Fruit fly (Drosophila melanogaster): ENCODE results near the gene Jon74E.

Gene Jon74E

dm6 chr3L:17532898-17533700 is 15.8 kb downstream of the Jon74E start (continued):
- TF ChIP-seq CG12104 (GFP tag; optimal IDR thresholded peaks at IDR 0.05) (peak; percentile 45), Trl (optimal IDR thresholded peaks at IDR 0.05) (peak in 1 of 2 experiments; percentile 64), Trl (GFP tag; optimal IDR thresholded peaks at IDR 0.05) (peak; percentile 31), wor (GFP tag; IDR thresholded peaks at IDR 0.05) (no peak), pros (GFP tag; optimal IDR thresholded peaks at IDR 0.05) (no peak), Mrtf (GFP tag; IDR thresholded peaks at IDR 0.05) (no peak), CG4360 (GFP tag; IDR thresholded peaks at IDR 0.05) (peak; percentile 56), salm (tag; optimal IDR thresholded peaks at IDR 0.05) (peak; percentile 13), CG17385 (GFP tag; optimal IDR thresholded peaks at IDR 0.05) (peak; percentile 23), CG17359 (tag; optimal IDR thresholded peaks at IDR 0.05) (peak; percentile 22), ewg (GFP tag; optimal IDR thresholded peaks at IDR 0.05) (peak; percentile 12), sim (GFP tag; IDR thresholded peaks at IDR 0.05) (no peak), Dad (GFP tag; optimal IDR thresholded peaks at IDR 0.05) (no peak), cwo (GFP tag; optimal IDR thresholded peaks at IDR 0.05) (peak; percentile 50), gcm (GFP tag; optimal IDR thresholded peaks at IDR 0.05) (no peak), wek (GFP tag; optimal IDR thresholded peaks at IDR 0.05) (peak; percentile 43), CG34422 (GFP tag; IDR thresholded peaks at IDR 0.05) (peak; percentile 79; the same call in 1 of the 3 replicates), sisA (GFP tag; IDR thresholded peaks at IDR 0.05) (peak; percentile 30; the same call in 1 of the 2 replicates), lab (GFP tag; optimal IDR thresholded peaks at IDR 0.05) (peak; percentile 81), CG15073 (GFP tag; optimal IDR thresholded peaks at IDR 0.05) (no peak), CG42726 (GFP tag; IDR thresholded peaks at IDR 0.05; ENCODE audit: partially characterized antibody) (peak; percentile 80), CG10959 (GFP tag; IDR thresholded peaks at IDR 0.05) (no peak), Oli (tag; optimal IDR thresholded peaks at IDR 0.05) (no peak), CG1603 (tag; optimal IDR thresholded peaks at IDR 0.05) (peak; percentile 25), CG7271 (tag; optimal IDR thresholded peaks at IDR 0.05) (no peak), Sox100B (GFP tag; optimal IDR thresholded peaks at IDR 0.05) (peak; percentile 42), pita (GFP tag; optimal IDR thresholded peaks at IDR 0.05) (no peak), HLH4C (GFP tag; IDR thresholded peaks at IDR 0.05; ENCODE audit: partially characterized antibody) (no peak), cas (GFP tag; IDR thresholded peaks at IDR 0.05) (no peak), Stat92E (GFP tag; optimal IDR thresholded peaks at IDR 0.05) (peak in 1 of 3 experiments; percentile 54), MTF-1 (GFP tag; optimal IDR thresholded peaks at IDR 0.05; ENCODE audit: borderline replicate concordance) (peak; percentile 49), CG4707 (GFP tag; optimal IDR thresholded peaks at IDR 0.05) (no peak), Kr (GFP tag; optimal IDR thresholded peaks at IDR 0.05) (no peak), Hr51 (GFP tag; optimal IDR thresholded peaks at IDR 0.05) (peak; percentile 52 to 56), dmrt11E (tag; optimal IDR thresholded peaks at IDR 0.05) (no peak), hkb (optimal IDR thresholded peaks at IDR 0.05) (peak; percentile 51), hkb (GFP tag; IDR thresholded peaks at IDR 0.05) (0 out of 2 replicates have a peak, but pooled peaks have one; percentile 33), pzg (GFP tag; optimal IDR thresholded peaks at IDR 0.05) (peak; percentile 80), wdn (GFP tag; IDR thresholded peaks at IDR 0.05) (0 out of 2 replicates have a peak, but pooled peaks have one; percentile 21), CG10431 (GFP tag; optimal IDR thresholded peaks at IDR 0.05) (peak; percentile 29), fd96Cb (tag; optimal IDR thresholded peaks at IDR 0.05) (peak; percentile 3), Ets97D (GFP tag; optimal IDR thresholded peaks at IDR 0.05) (peak; percentile 89), Elba2 (GFP tag; optimal IDR thresholded peaks at IDR 0.05) (no peak), en (GFP tag; optimal IDR thresholded peaks at IDR 0.05) (no peak), CG30020 (tag; optimal IDR thresholded peaks at IDR 0.05) (no peak), CG10565 (GFP tag; optimal IDR thresholded peaks at IDR 0.05) (no peak), ken (GFP tag; IDR thresholded peaks at IDR 0.05) (0 out of 3 replicates have a peak, but pooled peaks have one; percentile 26), CG15696 (tag; optimal IDR thresholded peaks at IDR 0.05) (no peak)
